Fruit fly (Drosophila melanogaster): ENCODE results near the gene CG17030.

DNA sequence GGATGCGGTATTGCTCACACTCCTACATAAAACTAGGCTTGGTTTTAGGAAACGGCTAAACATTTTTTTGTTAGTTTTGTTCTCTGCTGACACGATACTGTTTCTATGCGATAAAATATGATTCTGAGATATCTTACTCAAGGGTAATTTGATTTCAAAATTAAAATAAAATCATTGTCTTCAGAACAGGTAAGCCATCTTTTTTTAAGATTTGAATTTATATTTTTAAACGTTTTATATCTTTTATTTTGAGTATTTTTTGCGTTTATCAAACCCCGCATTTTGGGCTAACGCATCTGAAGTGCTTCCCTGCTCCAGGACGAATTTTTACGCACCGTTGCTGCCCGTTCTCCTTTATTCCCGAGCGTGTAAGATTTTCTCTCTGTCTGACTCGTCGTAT lies 31.5 kb upstream of the CG17030 start, which contains the start of gene ATPsynCF6L:
- no peak for TF ChIP-seq Lpt (GFP tag; optimal IDR thresholded peaks at IDR 0.05)
- TF ChIP-seq achi (GFP tag; optimal IDR thresholded peaks at IDR 0.05), result no peak
- TF ChIP-seq CG7368 (GFP tag; optimal IDR thresholded peaks at IDR 0.05), result no peak
- no peak for TF ChIP-seq ss (GFP tag; optimal IDR thresholded peaks at IDR 0.05)
- no peak for TF ChIP-seq CG10631 (GFP tag; optimal IDR thresholded peaks at IDR 0.05)
- no peak for TF ChIP-seq lz (GFP tag; optimal IDR thresholded peaks at IDR 0.05)
- no peak for TF ChIP-seq OdsH (GFP tag; optimal IDR thresholded peaks at IDR 0.05)
- TF ChIP-seq Hr38 (GFP tag; optimal IDR thresholded peaks at IDR 0.05), result no peak
- TF ChIP-seq spab (GFP tag; optimal IDR thresholded peaks at IDR 0.05), result no peak
- TF ChIP-seq CG11762 (GFP tag; optimal IDR thresholded peaks at IDR 0.05; ENCODE audit: insufficient read depth), result no peak
